Worm (Caenorhabditis elegans): Measurements from ENCODE around the gene clc-19.

ce11 chrIII:845485-845884, 27.9 kb downstream of the clc-19 start, which contains the start of gene K02F3.2:
- TF ChIP-seq nhr-77 (tag; optimal IDR thresholded peaks at IDR 0.05) (no peak), nhr-76 (tag; optimal IDR thresholded peaks at IDR 0.05) (no peak), grh-1 (GFP tag; IDR thresholded peaks at IDR 0.05) (no peak), lir-3 (tag; optimal IDR thresholded peaks at IDR 0.05; ENCODE audit: poor library complexity) (peak; percentile 47), sup-37 (GFP tag; optimal IDR thresholded peaks at IDR 0.05) (no peak), dpl-1 (GFP tag; optimal IDR thresholded peaks at IDR 0.05) (peak; percentile 85 to 91 (median 89)), elt-2 (tag; optimal IDR thresholded peaks at IDR 0.05) (peak; percentile 78), pax-3 (tag; optimal IDR thresholded peaks at IDR 0.05) (no peak)
